Fruit fly (Drosophila melanogaster) whole organism, pupa: ENCODE results near the gene CG33946.

Experiments used
- CG32121 ChIP-seq: fragments of 200-800 bp; sonication (Bioruptor generic); IDR thresholded peaks from 2 replicates; pipeline ENCODE4 v1.3.6; 2022; ENCODE audit warnings: missing biosample characterization, missing genetic modification characterization
- CG34367 ChIP-seq: fragments of 200-800 bp; sonication (Bioruptor generic); optimal IDR thresholded peaks from 2 replicates; lab custom pipeline; 2018; ENCODE audit warnings: missing biosample characterization, mild to moderate bottlenecking, missing genetic modification characterization
- EcR ChIP-seq: fragments of 200-800 bp; sonication (Bioruptor generic); optimal IDR thresholded peaks from 3 replicates; lab custom pipeline; 2019; ENCODE audit warnings: missing biosample characterization, missing genetic modification characterization, mild to moderate bottlenecking, moderate library complexity, missing genetic modification reagents
- Pif1A ChIP-seq: fragments of 200-800 bp; sonication (Bioruptor generic); optimal IDR thresholded peaks from 3 replicates; lab custom pipeline; 2016; ENCODE audit warnings: missing biosample characterization, missing genetic modification characterization

DNA sequence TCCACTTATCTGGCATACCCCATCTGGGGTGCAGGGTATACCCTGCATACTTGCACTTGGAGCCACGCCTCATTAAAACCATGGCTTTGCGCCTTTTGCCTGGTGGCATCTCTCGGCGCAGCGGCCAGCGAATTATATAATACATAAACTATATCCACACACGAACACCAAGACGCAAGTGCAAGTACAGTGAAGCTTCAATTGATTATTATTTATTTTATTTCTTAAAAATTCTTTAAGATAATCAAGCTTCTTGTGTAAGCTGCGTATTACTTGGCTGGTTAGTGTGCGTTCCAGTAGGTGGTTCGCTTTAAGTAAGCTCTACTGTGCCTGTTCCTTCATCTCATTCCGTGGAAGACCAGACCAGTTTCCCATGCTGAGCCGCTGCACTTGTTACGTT is 45.9 kb downstream of the CG33946 start:
- TF ChIP-seq CG34367 (tag; lab: Kevin White, UChicago), result peak; percentile 56
- peak; percentile 76 for TF ChIP-seq CG32121 (GFP tag; lab: Robert Waterston, UW)
- TF ChIP-seq EcR (GFP tag; lab: Kevin White, UChicago), result no peak
- peak; percentile 88 for TF ChIP-seq Pif1A
